Fruit fly (Drosophila melanogaster) S2 (cell line): ENCODE results near the gene CG43098.

Experiments used
- CG8478 ChIP-seq: fragments of >200 bp; optimal IDR thresholded peaks from 2 replicates; lab custom pipeline; 2018
- CTCF ChIP-seq, 2 experiments: fragments of >200 bp; optimal IDR thresholded peaks; 2 replicates each; lab custom pipeline; 2018

Gene CG43098

DNA sequence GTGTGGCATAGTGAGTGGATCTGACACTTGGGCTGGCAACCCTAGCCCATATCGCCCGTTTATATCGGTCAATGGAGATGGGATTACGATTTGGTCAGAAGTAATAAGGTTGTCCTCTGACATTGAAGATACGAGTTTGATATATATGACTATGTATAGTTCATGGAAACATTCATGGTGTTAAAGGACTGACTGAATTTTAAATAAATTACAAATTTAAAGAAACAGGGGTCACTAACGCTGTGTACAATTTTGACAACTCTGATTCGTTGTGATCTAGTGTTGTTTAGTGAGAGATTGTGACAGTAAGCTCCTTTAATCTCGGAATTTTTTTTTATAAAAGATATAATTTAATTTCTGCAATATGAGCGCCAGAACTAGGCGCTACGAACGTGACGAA is at the start of gene CG43098:
CG43098 (plus strand) TSS at position 301 of the 400 bp plus-strand sequence.
- no peak for TF ChIP-seq CG8478
- TF ChIP-seq CTCF (optimal IDR thresholded peaks at IDR 0.05; lab: Kevin White, UChicago) = no peak

DNA sequence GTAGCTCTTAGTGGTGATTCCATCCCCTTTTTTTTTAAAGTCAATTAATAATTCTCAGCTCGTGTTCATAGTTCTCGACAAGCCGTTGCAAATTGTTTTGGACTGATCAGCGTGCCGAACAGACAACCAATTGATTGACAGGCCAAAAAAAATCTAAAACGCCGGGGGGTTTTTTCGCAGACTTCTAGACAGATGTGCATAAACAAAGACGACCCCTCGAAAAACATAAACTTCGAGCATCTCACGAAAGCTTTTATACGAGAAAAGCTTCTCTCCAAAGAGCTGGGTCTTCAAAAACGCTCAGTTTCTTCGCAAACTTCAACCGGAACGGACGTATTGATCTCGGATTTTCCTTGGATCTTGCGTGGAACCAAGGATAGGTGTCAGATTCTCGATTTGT is 47.0 kb upstream of the CG43098 start, which contains the start of gene CG10359:
CG10359 (plus strand) TSS at position 301 of the 400 bp plus-strand sequence.
- TF ChIP-seq CTCF (optimal IDR thresholded peaks at IDR 0.05; lab: Kevin White, UChicago) (no peak), CG8478 (no peak)

DNA sequence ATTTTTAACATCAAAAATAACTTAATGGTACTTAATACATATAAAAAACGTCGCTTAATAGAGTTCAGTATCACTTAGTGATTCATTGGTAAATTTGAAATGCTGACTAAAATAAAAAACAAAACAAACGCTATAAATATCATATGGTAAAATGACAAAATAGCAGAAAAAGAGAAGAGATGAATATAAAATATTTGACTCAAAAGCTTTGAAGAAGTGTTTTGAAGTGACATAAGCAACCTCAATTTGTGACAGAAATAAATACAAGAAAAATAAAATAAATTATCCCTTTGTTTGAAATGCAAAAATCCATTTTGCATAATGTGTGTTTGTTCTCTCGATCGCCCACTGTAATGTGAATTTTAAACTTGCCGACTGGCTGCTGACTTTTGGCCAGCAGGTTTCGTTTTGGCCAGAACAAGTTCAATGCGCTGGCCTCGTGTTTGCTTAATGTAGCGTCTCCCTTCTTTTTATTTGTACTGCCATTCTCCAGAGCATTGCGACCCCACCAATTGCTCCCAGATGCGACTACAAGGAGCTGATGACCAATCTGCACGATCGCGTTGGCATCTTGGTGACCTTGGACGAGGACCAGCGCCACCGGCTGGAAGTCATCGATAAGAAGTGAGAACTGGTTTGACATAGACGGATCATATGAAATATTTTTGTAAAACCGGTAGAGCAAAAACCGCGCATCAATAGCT is 46.1 kb upstream of the CG43098 start:
- TF ChIP-seq CG8478 (no peak), CTCF (optimal IDR thresholded peaks at IDR 0.05; lab: Kevin White, UChicago) (no peak)

DNA sequence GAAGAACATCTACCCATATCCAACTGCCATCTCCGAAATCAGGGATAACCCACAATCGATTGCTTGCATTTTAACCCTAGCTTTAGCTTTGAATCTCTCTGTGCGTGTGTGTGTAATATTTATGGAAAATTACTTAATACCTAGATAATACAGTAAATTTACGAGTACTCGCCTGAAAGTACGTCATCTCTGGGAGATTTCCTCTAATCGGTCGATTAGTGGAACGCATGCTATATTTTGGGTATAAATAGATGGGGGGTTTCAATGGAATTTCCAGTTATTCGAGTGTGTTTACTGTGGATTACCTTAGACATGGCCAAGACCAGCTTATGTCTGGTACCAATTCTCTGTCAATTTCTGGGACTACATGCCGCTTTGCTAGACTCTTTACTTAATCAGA is 43.8 kb upstream of the CG43098 start, which contains the start of gene CG10357:
CG10357 (plus strand) TSS at position 301 of the 400 bp plus-strand sequence.
- TF ChIP-seq CTCF (optimal IDR thresholded peaks at IDR 0.05; lab: Kevin White, UChicago) (no peak), CG8478 (no peak)

DNA sequence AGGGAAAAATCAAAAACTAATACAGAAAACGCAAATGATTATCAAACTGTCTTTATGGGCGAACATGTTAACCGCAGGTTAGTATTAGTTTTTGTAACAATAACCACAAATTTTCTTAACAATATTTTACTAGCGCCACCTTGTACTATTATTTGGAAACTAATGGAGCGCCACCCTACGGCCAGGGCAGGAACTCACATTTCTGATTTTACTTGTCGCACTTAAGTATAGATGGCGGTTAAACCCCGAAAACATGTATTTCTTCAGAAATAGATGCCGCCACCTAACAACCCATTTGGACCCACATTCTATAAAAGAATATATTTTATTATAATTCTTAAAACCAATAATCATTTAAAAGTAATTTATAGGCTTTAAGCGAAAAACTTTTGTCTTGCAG is 42.5 kb upstream of the CG43098 start:
- TF ChIP-seq CG8478 (no peak), CTCF (optimal IDR thresholded peaks at IDR 0.05; lab: Kevin White, UChicago) (peak; percentile 96 to 99)

DNA sequence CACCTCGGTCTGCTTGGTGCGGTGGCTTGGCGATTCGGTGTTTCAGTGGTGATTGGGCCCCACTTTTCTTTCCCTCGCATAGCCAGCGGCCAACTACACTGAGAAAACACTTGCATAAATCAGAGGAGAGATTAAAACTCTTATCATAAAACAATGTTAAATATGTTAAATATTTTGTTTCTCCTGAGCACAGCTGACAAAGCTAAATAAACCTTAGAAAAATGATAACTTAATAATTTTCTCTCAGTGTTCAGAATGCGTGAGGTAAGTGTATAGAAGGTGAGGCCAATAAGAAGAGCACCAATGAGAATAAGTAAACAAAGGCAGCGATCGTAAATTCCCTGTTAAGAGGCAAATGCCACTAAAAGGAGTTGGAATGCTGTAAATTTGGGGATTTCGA is 41.6 kb upstream of the CG43098 start:
- TF ChIP-seq CTCF (optimal IDR thresholded peaks at IDR 0.05; lab: Kevin White, UChicago) = no peak
- no peak for TF ChIP-seq CG8478

DNA sequence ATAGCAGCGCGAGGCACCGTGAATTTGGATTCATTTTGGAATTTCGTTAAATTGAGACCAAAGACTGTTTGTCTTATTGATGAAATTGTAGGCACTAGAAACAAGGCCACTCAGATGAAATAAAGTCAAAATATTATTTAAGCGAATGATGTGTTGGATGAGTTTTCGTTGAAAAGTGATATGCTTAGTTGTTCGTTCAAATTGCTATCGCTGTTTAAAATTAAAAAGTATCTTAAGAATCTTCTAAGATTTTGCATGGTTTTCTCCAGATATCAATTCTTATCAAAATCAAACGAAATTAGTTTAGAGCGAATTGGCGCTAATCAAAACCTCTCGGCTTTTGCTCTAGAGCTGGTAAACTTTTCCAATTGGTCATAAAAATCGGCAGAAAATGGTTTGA is 37.9 kb upstream of the CG43098 start, which contains the start of gene CG14974:
CG14974 (minus strand) TSS at position 101 of the 400 bp plus-strand sequence.
- TF ChIP-seq CTCF (optimal IDR thresholded peaks at IDR 0.05; lab: Kevin White, UChicago) (no peak), CG8478 (no peak)

DNA sequence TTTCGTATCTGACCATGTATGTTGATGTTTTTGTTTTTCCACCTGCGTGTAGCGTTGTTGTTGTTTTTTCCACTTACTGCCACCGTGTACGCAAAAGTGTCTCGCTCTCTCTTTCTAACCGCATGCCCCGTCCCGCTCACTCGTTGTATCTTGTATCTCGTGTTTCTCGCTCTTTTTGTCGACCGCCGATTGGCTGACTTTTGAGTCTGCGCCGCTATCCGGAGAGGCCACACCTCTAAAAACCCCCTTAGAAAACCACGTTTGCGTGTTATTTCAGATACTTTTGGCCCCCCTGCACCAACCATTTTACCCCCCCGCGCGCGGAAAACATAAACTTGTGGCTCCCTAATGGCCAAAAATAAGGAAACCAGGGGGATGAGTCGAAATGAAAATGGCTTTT is 34.0 kb upstream of the CG43098 start:
- no peak for TF ChIP-seq CTCF (optimal IDR thresholded peaks at IDR 0.05; lab: Kevin White, UChicago)
- TF ChIP-seq CG8478 = no peak

DNA sequence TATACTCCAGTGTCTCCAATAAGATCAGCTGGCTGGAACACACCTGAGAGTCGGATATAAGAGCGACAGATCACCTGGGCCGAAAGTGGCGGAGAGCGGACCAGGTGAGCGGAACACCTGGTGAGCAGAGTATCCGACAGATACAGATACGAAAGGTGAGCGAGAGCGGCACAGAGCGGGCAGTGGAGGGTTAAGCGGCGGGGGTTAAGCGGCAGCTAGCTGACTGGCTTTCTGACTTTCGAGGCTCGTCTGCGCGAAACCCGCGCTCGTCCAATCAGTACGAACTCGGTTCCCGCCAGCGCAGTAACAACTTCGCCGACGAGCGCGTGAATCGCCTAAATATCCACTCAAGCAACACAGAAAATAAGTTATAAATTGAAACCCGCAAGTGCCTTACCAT is 32.8 kb upstream of the CG43098 start, which contains the start of gene dar1:
dar1 (plus strand) TSS at position 284 of the 400 bp plus-strand sequence.
- no peak for TF ChIP-seq CG8478
- no peak for TF ChIP-seq CTCF (optimal IDR thresholded peaks at IDR 0.05; lab: Kevin White, UChicago)

DNA sequence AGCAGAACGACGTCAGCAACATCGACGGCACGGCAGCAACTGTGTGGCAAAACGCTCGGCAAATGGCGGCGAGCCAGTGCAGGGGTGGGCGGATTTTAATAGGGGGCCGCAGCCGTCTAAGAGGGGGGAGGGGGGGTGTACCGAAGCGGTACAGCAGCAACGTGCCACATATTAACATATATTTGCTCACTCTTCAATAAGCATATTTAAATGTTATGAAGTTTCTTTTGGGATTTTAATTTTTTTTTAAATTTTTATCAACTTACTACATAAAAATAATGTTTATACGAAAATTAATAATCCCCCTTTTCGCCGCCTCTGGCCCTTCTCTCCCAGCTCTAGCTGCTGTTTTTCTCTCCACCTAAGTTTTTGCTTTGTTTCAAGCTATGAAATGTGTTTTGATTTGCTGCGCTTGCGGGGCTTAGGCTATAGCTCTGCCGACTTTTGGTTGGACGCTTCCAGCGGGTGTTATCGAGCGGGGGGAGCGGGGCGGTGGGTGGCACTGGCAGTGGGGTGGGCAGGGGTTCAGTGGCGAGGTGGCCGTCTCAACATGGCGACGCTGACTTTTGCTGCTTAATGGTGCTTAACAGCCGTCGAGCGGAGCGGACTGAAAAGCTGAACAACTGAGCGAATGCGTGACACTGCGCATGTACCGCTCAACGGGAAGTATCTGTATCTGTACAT is 26.2 kb upstream of the CG43098 start:
- TF ChIP-seq CTCF (optimal IDR thresholded peaks at IDR 0.05; lab: Kevin White, UChicago) (no peak), CG8478 (no peak)

DNA sequence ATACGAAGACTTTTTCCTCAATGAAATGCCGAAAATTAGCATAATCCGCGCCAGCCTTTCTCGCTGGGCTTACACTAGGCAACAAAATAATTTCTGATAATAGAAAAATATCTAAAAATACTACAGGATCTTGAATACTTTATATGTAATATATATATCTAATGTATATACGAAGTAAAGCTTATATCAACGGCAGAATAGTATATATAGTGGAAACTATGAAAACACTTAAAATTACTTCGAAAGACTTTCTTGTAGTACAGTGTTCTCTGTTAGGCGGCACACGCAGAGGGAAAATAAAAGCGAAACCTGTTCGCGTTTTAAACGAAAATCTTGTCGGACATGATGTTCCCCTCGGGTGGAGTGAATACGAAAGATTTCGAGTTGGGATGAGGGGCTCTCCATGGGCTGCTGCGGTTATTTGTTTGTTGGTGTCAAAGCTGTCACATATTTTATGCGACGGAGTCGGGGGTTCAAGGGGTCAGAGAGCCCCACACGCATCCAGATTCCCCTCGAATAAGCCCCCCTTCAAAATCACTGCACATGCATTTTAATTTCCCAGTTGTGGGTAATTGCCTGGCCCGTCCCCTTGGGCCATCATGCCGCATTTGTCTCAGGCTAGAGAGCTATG is 24.6 kb upstream of the CG43098 start:
- TF ChIP-seq CTCF (optimal IDR thresholded peaks at IDR 0.05; lab: Kevin White, UChicago) = no peak
- no peak for TF ChIP-seq CG8478

DNA sequence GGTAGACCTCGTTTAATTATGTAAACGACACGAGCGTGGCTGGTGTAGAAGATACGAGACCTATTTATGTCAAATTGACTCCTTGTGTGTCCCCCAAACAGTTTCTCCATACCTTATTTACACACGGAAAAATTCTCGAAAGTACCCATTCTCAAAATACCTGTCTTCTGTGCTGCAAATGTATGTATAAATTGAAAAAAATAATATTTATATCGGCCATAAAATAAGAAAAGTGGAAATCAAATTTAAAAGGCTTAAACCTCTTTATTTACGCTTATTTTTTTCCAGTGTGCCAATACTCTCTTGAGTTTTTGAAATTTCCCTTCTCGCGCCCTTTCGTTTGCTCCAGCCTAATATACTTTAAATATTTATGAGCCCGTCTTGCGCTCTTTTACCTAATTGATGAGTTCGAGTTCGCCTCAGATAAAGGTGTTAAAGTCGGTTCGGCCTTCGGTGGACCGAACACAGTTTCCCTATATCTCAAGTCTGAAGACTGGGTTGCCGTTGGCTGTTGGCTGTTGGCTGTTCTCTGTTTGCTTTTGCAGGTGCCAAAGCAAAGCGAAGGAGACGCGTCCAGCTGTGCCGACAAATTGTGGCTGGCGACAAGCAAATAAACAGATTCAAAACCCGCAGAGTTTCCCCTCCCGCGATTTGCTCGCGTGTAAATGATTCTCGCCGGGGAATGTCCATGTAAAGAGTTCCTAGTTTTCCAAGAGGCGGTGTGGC is 20.1 kb upstream of the CG43098 start:
- TF ChIP-seq CG8478 = no peak
- no peak for TF ChIP-seq CTCF (optimal IDR thresholded peaks at IDR 0.05; lab: Kevin White, UChicago)

DNA sequence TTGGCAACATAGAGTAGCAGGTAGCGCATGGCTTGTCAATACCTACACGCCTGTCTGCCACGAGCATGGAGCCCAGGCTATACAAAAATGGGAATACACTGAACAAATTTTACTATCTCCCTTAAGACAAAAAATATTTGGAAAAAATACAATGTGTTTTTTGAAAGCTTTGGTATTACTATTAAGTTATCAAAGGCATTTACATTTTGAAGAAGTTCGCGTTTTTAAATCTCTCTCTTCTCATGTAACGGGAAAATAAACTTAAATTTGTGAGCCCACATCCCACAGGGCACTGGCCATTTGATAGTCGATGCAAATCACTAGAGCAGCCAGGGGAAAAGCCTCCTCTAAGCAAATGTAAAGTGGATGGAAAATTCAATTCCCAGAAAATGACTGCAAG is 19.5 kb upstream of the CG43098 start:
- TF ChIP-seq CG8478 = no peak
- TF ChIP-seq CTCF (optimal IDR thresholded peaks at IDR 0.05; lab: Kevin White, UChicago) = no peak

DNA sequence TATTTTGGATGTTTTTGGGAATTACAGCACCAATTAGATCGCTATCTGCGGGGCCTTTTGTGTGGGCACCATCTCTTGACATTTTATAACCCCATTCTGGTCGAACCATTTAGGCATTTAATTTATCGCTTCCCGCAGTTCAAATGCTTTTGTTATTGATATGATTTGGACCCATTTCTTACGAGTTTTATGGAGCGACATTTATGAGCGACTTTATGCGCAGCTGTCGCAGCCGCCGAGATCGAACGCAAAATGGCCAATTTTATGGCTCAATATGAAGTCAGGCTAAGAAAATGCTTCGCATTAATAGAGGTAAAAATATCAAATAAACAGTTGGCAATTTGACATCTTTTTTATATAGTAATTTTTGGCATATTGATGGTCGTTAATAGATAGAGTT is 18.0 kb upstream of the CG43098 start:
- TF ChIP-seq CG8478 (no peak), CTCF (optimal IDR thresholded peaks at IDR 0.05; lab: Kevin White, UChicago) (no peak)

DNA sequence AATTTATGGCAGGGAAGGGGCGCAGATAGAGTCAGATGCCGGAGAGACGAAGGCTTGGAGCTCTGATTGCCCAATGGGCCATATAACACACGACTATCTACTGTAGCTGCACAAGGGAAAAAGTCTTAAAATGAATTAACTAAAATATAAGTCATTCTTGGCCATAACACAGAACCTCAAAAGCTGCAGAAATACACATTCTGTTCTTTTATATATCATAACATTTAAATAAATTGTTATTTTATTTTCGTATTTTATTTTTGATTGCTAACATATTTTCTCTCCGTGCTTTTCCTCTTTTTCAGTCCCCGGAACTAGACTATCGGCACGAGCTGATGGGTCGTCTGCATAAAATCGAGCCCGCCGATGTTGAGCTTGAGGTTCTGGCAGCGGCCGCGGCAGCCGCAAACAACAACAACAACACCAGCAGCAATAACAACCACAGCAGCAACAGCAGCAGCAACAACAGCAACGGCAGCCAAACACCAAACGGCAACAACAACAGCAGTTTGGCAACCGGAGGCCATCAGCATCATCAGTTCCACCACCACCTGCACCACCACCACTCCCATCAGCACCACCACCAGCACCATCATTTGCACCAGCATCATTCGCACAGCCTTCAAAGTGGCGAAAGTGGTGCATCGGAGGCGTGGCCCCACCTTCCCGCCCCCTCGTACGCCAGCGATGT is 14.4 kb upstream of the CG43098 start:
- TF ChIP-seq CTCF (optimal IDR thresholded peaks at IDR 0.05; lab: Kevin White, UChicago) (no peak), CG8478 (no peak)
